Fruit fly (Drosophila melanogaster): ENCODE data around the gene His2Av.

The His2Av gene

DNA sequence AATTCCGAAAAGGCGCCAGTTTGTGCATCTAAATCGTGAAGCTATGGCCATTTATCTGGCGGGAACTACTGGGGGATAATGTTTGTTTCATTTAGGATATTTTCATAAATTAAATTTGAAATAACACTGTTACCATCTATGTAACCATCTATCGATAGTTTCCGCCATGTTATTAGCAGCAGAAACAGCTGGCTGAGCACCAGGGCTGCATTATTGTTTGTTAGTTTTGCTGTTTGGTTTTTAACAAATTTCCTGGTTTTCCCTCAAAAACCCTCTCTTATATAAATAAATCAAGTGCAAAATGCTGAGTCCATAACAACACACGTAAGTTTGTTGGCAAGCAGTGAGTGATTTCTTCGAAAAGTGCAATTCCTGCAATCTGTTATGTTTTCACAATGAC is 9.7 kb downstream of the His2Av start, which contains the start of gene CG5500 (continued):
- TF ChIP-seq CG15601 (tag; optimal IDR thresholded peaks at IDR 0.05) (no peak), CG9876 (GFP tag; optimal IDR thresholded peaks at IDR 0.05) (no peak), h (optimal IDR thresholded peaks at IDR 0.05) (no peak), NC2β (GFP tag; optimal IDR thresholded peaks at IDR 0.05) (no peak), tgo (GFP tag; IDR thresholded peaks at IDR 0.05) (no peak), cg (GFP tag; optimal IDR thresholded peaks at IDR 0.05) (no peak), kni (GFP tag; optimal IDR thresholded peaks at IDR 0.05) (no peak), otp (GFP tag; IDR thresholded peaks at IDR 0.05) (no peak), CG11456 (GFP tag; IDR thresholded peaks at IDR 0.05) (no peak), CG13287 (GFP tag; IDR thresholded peaks at IDR 0.05; ENCODE audit: partially characterized antibody) (peak; percentile 69), amos (GFP tag; IDR thresholded peaks at IDR 0.05; ENCODE audit: partially characterized antibody) (peak; percentile 55), Myb (GFP tag; optimal IDR thresholded peaks at IDR 0.05) (no peak), Sry-δ (GFP tag; optimal IDR thresholded peaks at IDR 0.05) (peak; percentile 27), CG10462 (GFP tag; optimal IDR thresholded peaks at IDR 0.05) (no peak), klu (GFP tag; IDR thresholded peaks at IDR 0.05) (no peak), Hand (GFP tag; optimal IDR thresholded peaks at IDR 0.05) (no peak), CG6765 (GFP tag; optimal IDR thresholded peaks at IDR 0.05) (no peak), CG6175 (GFP tag; IDR thresholded peaks at IDR 0.05) (no peak), CG7372 (GFP tag; IDR thresholded peaks at IDR 0.05) (no peak), ac (GFP tag; optimal IDR thresholded peaks at IDR 0.05) (peak; percentile 2), Mes4 (GFP tag; optimal IDR thresholded peaks at IDR 0.05) (no peak), CG10543 (GFP tag; optimal IDR thresholded peaks at IDR 0.05) (no peak), CG4404 (GFP tag; IDR thresholded peaks at IDR 0.05) (no peak), sqz (GFP tag; optimal IDR thresholded peaks at IDR 0.05) (no peak), fu2 (GFP tag; optimal IDR thresholded peaks at IDR 0.05) (no peak), eve (GFP tag; optimal IDR thresholded peaks at IDR 0.05) (no peak), CG5245 (GFP tag; optimal IDR thresholded peaks at IDR 0.05) (no peak), jing (GFP tag; optimal IDR thresholded peaks at IDR 0.05) (no peak), schlank (tag; optimal IDR thresholded peaks at IDR 0.05) (no peak), CG11504 (tag; optimal IDR thresholded peaks at IDR 0.05) (no peak), CG33557 (GFP tag; optimal IDR thresholded peaks at IDR 0.05) (no peak), MESR4 (GFP tag; optimal IDR thresholded peaks at IDR 0.05) (peak; percentile 52), nerfin-1 (tag; optimal IDR thresholded peaks at IDR 0.05) (no peak), ssp (GFP tag; IDR thresholded peaks at IDR 0.05) (no peak), CG12769 (tag; optimal IDR thresholded peaks at IDR 0.05) (peak; percentile 51), Sox102F (GFP tag; optimal IDR thresholded peaks at IDR 0.05) (no peak), C15 (GFP tag; IDR thresholded peaks at IDR 0.05) (no peak), al (GFP tag; IDR thresholded peaks at IDR 0.05) (no peak), ttk (GFP tag; IDR thresholded peaks at IDR 0.05) (no peak), Nf-YB (GFP tag; optimal IDR thresholded peaks at IDR 0.05) (no peak), gcm (GFP tag; optimal IDR thresholded peaks at IDR 0.05) (no peak), CG2202 (tag; optimal IDR thresholded peaks at IDR 0.05) (no peak), Mrtf (GFP tag; IDR thresholded peaks at IDR 0.05) (no peak), nmo (GFP tag; optimal IDR thresholded peaks at IDR 0.05) (no peak), NfI (GFP tag; optimal IDR thresholded peaks at IDR 0.05) (no peak), vfl (GFP tag; optimal IDR thresholded peaks at IDR 0.05) (no peak), CG30403 (GFP tag; optimal IDR thresholded peaks at IDR 0.05) (no peak), slp2 (GFP tag; optimal IDR thresholded peaks at IDR 0.05) (no peak), Blimp-1 (GFP tag; optimal IDR thresholded peaks at IDR 0.05) (no peak), chinmo (GFP tag; IDR thresholded peaks at IDR 0.05; ENCODE audit: partially characterized antibody) (no peak), Kr (GFP tag; optimal IDR thresholded peaks at IDR 0.05) (no peak), ro (GFP tag; IDR thresholded peaks at IDR 0.05) (no peak)
